Worm (Caenorhabditis elegans): ENCODE results near the gene gba-1.
"Not testable (repeated sequence)": the region's sequence is repeated elsewhere in the genome, so short reads cannot be mapped to it uniquely, and the experiment has no call there.

ce11 chrII:2224916-2225315, 48.4 kb downstream of the gba-1 start:
- TF ChIP-seq pha-4 (tag; optimal IDR thresholded peaks at IDR 0.05); ama-1 (optimal IDR thresholded peaks at IDR 0.05); unc-39 (tag; optimal IDR thresholded peaks at IDR 0.05); nhr-11 (tag; optimal IDR thresholded peaks at IDR 0.05); fkh-10 (GFP tag; optimal IDR thresholded peaks at IDR 0.05); egl-5 (tag; optimal IDR thresholded peaks at IDR 0.05); lin-39 (tag; optimal IDR thresholded peaks at IDR 0.05); sea-2 (GFP tag; optimal IDR thresholded peaks at IDR 0.05); snpc-4 (tag; optimal IDR thresholded peaks at IDR 0.05): not testable (repeated sequence)
